Worm (Caenorhabditis elegans) whole organism, L4/young adult: ENCODE results near the gene K03H1.11.

ENCODE experiments used
- W03F9.2 ChIP-seq: fragments of 150-350 bp; optimal IDR thresholded peaks from 2 replicates; lab custom pipeline; 2014; ENCODE audit warnings: missing biosample characterization, missing genetic modification characterization
- dao-5 ChIP-seq: sonication (generic microtip); optimal IDR thresholded peaks from 2 replicates; lab custom pipeline; 2016; ENCODE audit warnings: missing genotype, missing genetic modification characterization, moderate library complexity, missing compliant biosample characterization
- him-1 ChIP-seq: sonication (generic microtip); optimal IDR thresholded peaks from 2 replicates; lab custom pipeline; 2016; ENCODE audit warnings: missing genotype, missing genetic modification reagents, missing genetic modification characterization, missing compliant biosample characterization

- no peak for TF ChIP-seq him-1 (tag; lab: Kevin White, UChicago)
- no peak for TF ChIP-seq dao-5 (tag; lab: Kevin White, UChicago)
- TF ChIP-seq W03F9.2 (tag; lab: Kevin White, UChicago) = no peak
These were observed at the start of gene K03H1.11 for ce11 chrIII:9951864-9952263.
